Worm (Caenorhabditis elegans) whole organism, L1 larva: ENCODE data around the gene ZK721.3.

ENCODE experiments used
- C04F5.9 ChIP-seq: sonication (generic microtip); optimal IDR thresholded peaks from 2 replicates; lab custom pipeline; 2016; ENCODE audit warnings: missing genetic modification characterization, missing compliant biosample characterization
- C34B4.2 ChIP-seq: sonication (generic microtip); optimal IDR thresholded peaks from 2 replicates; lab custom pipeline; 2017; ENCODE audit warnings: mild to moderate bottlenecking, missing genetic modification characterization, missing compliant biosample characterization
- Y116A8C.19 ChIP-seq: sonication (generic microtip); optimal IDR thresholded peaks from 2 replicates; lab custom pipeline; 2016; ENCODE audit warnings: missing compliant biosample characterization, missing genetic modification characterization, borderline replicate concordance
- alr-1 ChIP-seq: fragments of 200-800 bp; sonication (Bioruptor generic); optimal IDR thresholded peaks from 2 replicates; lab custom pipeline; 2018; ENCODE audit warnings: borderline replicate concordance, mild to moderate bottlenecking, missing genetic modification characterization, missing compliant biosample characterization
- ceh-63 ChIP-seq: fragments of 200-800 bp; sonication (Bioruptor generic); optimal IDR thresholded peaks from 2 replicates; lab custom pipeline; 2018; ENCODE audit warnings: mild to moderate bottlenecking, missing genetic modification characterization, missing compliant biosample characterization
- ceh-8 ChIP-seq: fragments of 200-800 bp; sonication (Bioruptor generic); optimal IDR thresholded peaks from 2 replicates; lab custom pipeline; 2018; ENCODE audit warnings: mild to moderate bottlenecking, missing genetic modification characterization, moderate library complexity, missing compliant biosample characterization
- ceh-82 ChIP-seq, 3 experiments: fragments of 150-350 bp in 1 of 3; sonication (generic microtip) in 2 of 3; optimal IDR thresholded peaks; 2 replicates each; lab custom pipeline; 2014 to 2017; ENCODE audit warnings: missing biosample characterization in 3 of 3, missing genetic modification characterization in 3 of 3
- dsc-1 ChIP-seq: sonication (generic microtip); optimal IDR thresholded peaks from 2 replicates; lab custom pipeline; 2016; ENCODE audit warnings: mild to moderate bottlenecking, missing genetic modification characterization, missing compliant biosample characterization
- efl-1 ChIP-seq, 4 experiments: fragments of 150-350 bp; optimal IDR thresholded peaks in 3 of 4; peaks in 1 of 4; 1 replicate in 1 of 4; 2 replicates in 3 of 4; lab custom pipeline; 2014; ENCODE audit warnings: missing biosample characterization in 2 of 4, missing genetic modification characterization in 2 of 4, missing genetic modification reagents in 2 of 4
- efl-3 ChIP-seq: fragments of 200-800 bp; sonication (Bioruptor generic); optimal IDR thresholded peaks from 2 replicates; lab custom pipeline; 2018; ENCODE audit warnings: mild to moderate bottlenecking, missing genetic modification characterization, missing compliant biosample characterization
- egl-27 ChIP-seq, 2 experiments: fragments of 150-350 bp in 1 of 2; sonication (generic microtip); optimal IDR thresholded peaks; 3 replicates each; lab custom pipeline; 2017 to 2018; ENCODE audit warnings: missing biosample characterization in 2 of 2, missing genetic modification characterization in 2 of 2, missing genetic modification reagents in 2 of 2
- fkh-10 ChIP-seq: sonication (generic microtip); optimal IDR thresholded peaks from 2 replicates; lab custom pipeline; 2017; ENCODE audit warnings: missing biosample characterization, missing genetic modification reagents, missing genetic modification characterization
- grh-1 ChIP-seq: fragments of 200-800 bp; sonication (Bioruptor generic); IDR thresholded peaks from 2 replicates; pipeline ENCODE4 v1.3.6; 2022; ENCODE audit warnings: missing genetic modification reagents, missing genetic modification characterization, missing compliant biosample characterization
- isw-1 ChIP-seq: fragments of 200-800 bp; sonication (Bioruptor generic); IDR thresholded peaks from 2 replicates; pipeline ENCODE4 v1.3.6; 2022; ENCODE audit warnings: missing genetic modification characterization, missing compliant biosample characterization
- jun-1 ChIP-seq: fragments of 150-350 bp; optimal IDR thresholded peaks from 2 replicates; lab custom pipeline; 2014; ENCODE audit warnings: missing biosample characterization, missing genetic modification reagents, missing genetic modification characterization
- lin-13 ChIP-seq: fragments of 150-350 bp; optimal IDR thresholded peaks from 2 replicates; lab custom pipeline; 2014; ENCODE audit warnings: missing biosample characterization, missing genetic modification reagents, missing genetic modification characterization
- lin-14 ChIP-seq: fragments of 200-800 bp; sonication (Bioruptor generic); optimal IDR thresholded peaks from 2 replicates; lab custom pipeline; 2018; ENCODE audit warnings: mild to moderate bottlenecking, missing genetic modification characterization, moderate library complexity, missing compliant biosample characterization
- lin-39 ChIP-seq: fragments of 150-350 bp; optimal IDR thresholded peaks from 2 replicates; lab custom pipeline; 2014; ENCODE audit warnings: missing biosample characterization, missing genetic modification reagents, missing genetic modification characterization
- lsy-2 ChIP-seq, 2 experiments: fragments of 150-350 bp; optimal IDR thresholded peaks; 2 replicates each; lab custom pipeline; 2014; ENCODE audit warnings: missing biosample characterization in 2 of 2, missing genetic modification characterization in 2 of 2
- mab-9 ChIP-seq: fragments of 200-800 bp; sonication (Bioruptor generic); IDR thresholded peaks from 2 replicates; pipeline ENCODE4 v1.3.6; 2022; ENCODE audit warnings: missing genetic modification reagents, missing genetic modification characterization, missing compliant biosample characterization
- mdl-1 ChIP-seq, 2 experiments: fragments of 150-350 bp; optimal IDR thresholded peaks; 2 replicates each; lab custom pipeline; 2014 to 2017; ENCODE audit warnings: missing biosample characterization in 2 of 2, missing genetic modification characterization in 2 of 2, inconsistent platforms in 1 of 2
- nhr-19 ChIP-seq: fragments of 200-800 bp; sonication (Bioruptor generic); conservative IDR thresholded peaks from 2 replicates; pipeline ENCODE4 v1.3.6; 2022; ENCODE audit warnings: missing genetic modification characterization, missing compliant biosample characterization
- nhr-20 ChIP-seq: sonication (generic microtip); optimal IDR thresholded peaks from 2 replicates; lab custom pipeline; 2016; ENCODE audit warnings: mild to moderate bottlenecking, missing genetic modification characterization, missing compliant biosample characterization
- nhr-28 ChIP-seq: fragments of 150-350 bp; optimal IDR thresholded peaks from 2 replicates; lab custom pipeline; 2014; ENCODE audit warnings: missing biosample characterization, missing genetic modification characterization
- nhr-71 ChIP-seq: sonication (generic microtip); optimal IDR thresholded peaks from 2 replicates; lab custom pipeline; 2016; ENCODE audit warnings: mild to moderate bottlenecking, missing genetic modification characterization, moderate library complexity, missing compliant biosample characterization
- pag-3 ChIP-seq: sonication (generic microtip); optimal IDR thresholded peaks from 2 replicates; lab custom pipeline; 2017; ENCODE audit warnings: missing genetic modification characterization, mild to moderate bottlenecking, missing compliant biosample characterization, antibody characterized with exemption, borderline replicate concordance; ENCODE audit not compliant: insufficient read depth
- pax-3 ChIP-seq: fragments of 200-800 bp; sonication (Bioruptor generic); optimal IDR thresholded peaks from 2 replicates; lab custom pipeline; 2018; ENCODE audit warnings: mild to moderate bottlenecking, missing genetic modification characterization, moderate library complexity, missing compliant biosample characterization
- pqm-1 ChIP-seq: sonication (generic microtip); optimal IDR thresholded peaks from 3 replicates; lab custom pipeline; 2017; ENCODE audit warnings: missing biosample characterization, missing genetic modification characterization
- rnt-1 ChIP-seq: sonication (generic microtip); optimal IDR thresholded peaks from 2 replicates; lab custom pipeline; 2016; ENCODE audit warnings: mild to moderate bottlenecking, missing genetic modification characterization, moderate library complexity, missing compliant biosample characterization
- skn-1 ChIP-seq: fragments of 150-350 bp; optimal IDR thresholded peaks from 2 replicates; lab custom pipeline; 2014; ENCODE audit warnings: missing biosample characterization, missing genetic modification characterization
- snpc-4 ChIP-seq: fragments of 150-350 bp; optimal IDR thresholded peaks from 2 replicates; lab custom pipeline; 2014; ENCODE audit warnings: missing biosample characterization, missing genetic modification characterization
- snu-23 ChIP-seq: sonication (generic microtip); optimal IDR thresholded peaks from 2 replicates; lab custom pipeline; 2016; ENCODE audit warnings: missing genetic modification characterization, missing compliant biosample characterization
- sox-4 ChIP-seq: sonication (generic microtip); optimal IDR thresholded peaks from 2 replicates; lab custom pipeline; 2016; ENCODE audit warnings: missing genetic modification characterization, missing compliant biosample characterization
- sup-37 ChIP-seq: fragments of 200-800 bp; sonication (Bioruptor generic); optimal IDR thresholded peaks from 2 replicates; lab custom pipeline; 2018; ENCODE audit warnings: mild to moderate bottlenecking, missing genetic modification characterization, missing compliant biosample characterization
- swsn-7 ChIP-seq: sonication (generic microtip); optimal IDR thresholded peaks from 2 replicates; lab custom pipeline; 2016; ENCODE audit warnings: missing genetic modification characterization, missing compliant biosample characterization
- unc-130 ChIP-seq: fragments of 150-350 bp; optimal IDR thresholded peaks from 2 replicates; lab custom pipeline; 2017; ENCODE audit warnings: missing biosample characterization, missing genetic modification characterization, inconsistent platforms
- unc-62 ChIP-seq: fragments of 150-350 bp; optimal IDR thresholded peaks from 2 replicates; lab custom pipeline; 2014; ENCODE audit warnings: missing biosample characterization, missing genetic modification reagents, missing genetic modification characterization
- unc-98 ChIP-seq: fragments of 200-800 bp; sonication (Bioruptor generic); IDR thresholded peaks from 2 replicates; pipeline ENCODE4 v1.3.6; 2022; ENCODE audit warnings: missing genetic modification characterization, missing compliant biosample characterization
- vab-15 ChIP-seq: sonication (generic microtip); optimal IDR thresholded peaks from 2 replicates; lab custom pipeline; 2017; ENCODE audit warnings: missing genotype, mild to moderate bottlenecking, missing genetic modification characterization, missing compliant biosample characterization

Gene ZK721.3

DNA sequence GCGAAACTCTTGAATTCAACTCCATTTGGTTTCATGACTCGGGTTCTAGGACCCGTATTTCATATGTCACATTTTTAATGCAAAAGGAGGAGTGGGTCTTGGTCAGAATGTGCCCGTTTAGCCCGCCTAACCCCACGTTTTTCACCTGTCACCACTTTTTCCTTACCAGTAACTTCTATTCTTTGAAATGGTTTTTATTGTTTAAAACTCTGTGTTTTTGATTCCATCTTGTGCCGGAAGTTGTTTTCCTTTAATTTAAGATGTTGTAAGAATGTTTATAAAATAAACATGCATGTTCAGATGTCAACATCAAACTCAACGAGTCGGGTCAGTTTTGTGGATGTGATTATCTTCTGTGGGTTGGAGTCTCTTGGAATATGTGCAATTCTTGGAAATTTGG lies 5.8 kb upstream of the ZK721.3 start, which contains the start of gene ZK721.4:
TSS of gene ZK721.4 (plus strand) at position 301 of the 400 bp plus-strand sequence.
- TF ChIP-seq efl-3 (no peak), jun-1 (tag; lab: Kevin White, UChicago) (no peak), lin-14 (GFP tag; lab: Kevin White, UChicago) (no peak), C04F5.9 (tag; lab: Kevin White, UChicago) (no peak), lin-39 (tag; lab: Kevin White, UChicago) (no peak), snu-23 (no peak), dsc-1 (no peak)

DNA sequence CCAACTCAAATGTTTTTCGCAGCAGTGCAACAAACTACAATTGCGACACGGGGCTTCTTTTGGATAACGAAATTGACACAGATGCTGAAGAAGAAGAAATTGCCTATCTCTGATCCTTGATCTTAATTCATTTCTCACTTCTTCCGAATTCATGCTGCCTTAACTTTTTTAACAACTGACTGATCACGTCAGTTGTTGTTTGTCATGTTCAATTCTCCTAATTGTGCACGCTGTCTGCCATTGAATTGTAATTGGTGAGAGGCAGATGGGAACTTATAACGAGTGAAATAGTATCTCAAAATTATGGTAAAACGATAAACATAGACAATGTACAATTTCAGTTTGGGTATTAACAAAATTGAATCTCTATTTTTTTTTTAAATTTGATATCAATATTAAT lies 2.4 kb downstream of the ZK721.3 start:
- TF ChIP-seq swsn-7 (tag; lab: Kevin White, UChicago) = no peak
- TF ChIP-seq nhr-28 (tag; lab: Kevin White, UChicago) = no peak
- no peak for TF ChIP-seq grh-1
- TF ChIP-seq efl-1 (optimal IDR thresholded peaks at IDR 0.05; lab: Kevin White, UChicago) = no peak
- no peak for TF ChIP-seq efl-1 (GFP tag; optimal IDR thresholded peaks at IDR 0.05 in 1 of 2; lab: Kevin White, UChicago)
- TF ChIP-seq unc-98 (GFP tag; lab: Robert Waterston, UW) = no peak
- TF ChIP-seq ceh-63 (GFP tag; lab: Kevin White, UChicago) = no peak
- TF ChIP-seq lin-13 (GFP tag; lab: Kevin White, UChicago) = no peak
- TF ChIP-seq skn-1 (tag; lab: Kevin White, UChicago) = no peak
- no peak for TF ChIP-seq snpc-4 (tag; lab: Kevin White, UChicago)
- no peak for TF ChIP-seq pqm-1
- peak; percentile 80 for TF ChIP-seq rnt-1 (tag; lab: Kevin White, UChicago)
- TF ChIP-seq isw-1 (GFP tag; lab: Robert Waterston, UW) = no peak
- TF ChIP-seq lin-39 (tag; lab: Kevin White, UChicago) = peak; percentile 18
- peak; percentile 92 for TF ChIP-seq pag-3 (tag; lab: Kevin White, UChicago)
- peak; percentile 75 for TF ChIP-seq nhr-71 (tag; lab: Kevin White, UChicago)
- no peak for TF ChIP-seq mab-9 (GFP tag; lab: Robert Waterston, UW)
- TF ChIP-seq ceh-8 (GFP tag; lab: Kevin White, UChicago) = no peak
- TF ChIP-seq vab-15 (tag; lab: Kevin White, UChicago) = no peak
- peak; percentile 28 for TF ChIP-seq unc-130 (tag; lab: Kevin White, UChicago)
- TF ChIP-seq lin-14 (GFP tag; lab: Kevin White, UChicago) = peak; percentile 68
- peak; percentile 11 for TF ChIP-seq nhr-20 (tag; lab: Kevin White, UChicago)
- peak; percentile 62 for TF ChIP-seq nhr-19 (GFP tag; lab: Robert Waterston, UW)
- no peak for TF ChIP-seq unc-62 (GFP tag; lab: Kevin White, UChicago)
- TF ChIP-seq pax-3 = no peak
- TF ChIP-seq mdl-1 (tag; optimal IDR thresholded peaks at IDR 0.05; lab: Kevin White, UChicago) = peak in 1 of 2 experiments; percentile 8
- TF ChIP-seq C34B4.2 (tag; lab: Kevin White, UChicago) = no peak
- peak in 1 of 2 experiments; percentile 17 for TF ChIP-seq lsy-2 (tag; optimal IDR thresholded peaks at IDR 0.05; lab: Kevin White, UChicago)
- no peak for TF ChIP-seq sup-37
- no peak for TF ChIP-seq egl-27 (tag; optimal IDR thresholded peaks at IDR 0.05; lab: Kevin White, UChicago)
- TF ChIP-seq snu-23 = peak; percentile 19
- TF ChIP-seq fkh-10 (GFP tag; lab: Kevin White, UChicago) = no peak
- TF ChIP-seq sox-4 (tag; lab: Kevin White, UChicago) = no peak
- TF ChIP-seq alr-1 (tag; lab: Kevin White, UChicago) = no peak

DNA sequence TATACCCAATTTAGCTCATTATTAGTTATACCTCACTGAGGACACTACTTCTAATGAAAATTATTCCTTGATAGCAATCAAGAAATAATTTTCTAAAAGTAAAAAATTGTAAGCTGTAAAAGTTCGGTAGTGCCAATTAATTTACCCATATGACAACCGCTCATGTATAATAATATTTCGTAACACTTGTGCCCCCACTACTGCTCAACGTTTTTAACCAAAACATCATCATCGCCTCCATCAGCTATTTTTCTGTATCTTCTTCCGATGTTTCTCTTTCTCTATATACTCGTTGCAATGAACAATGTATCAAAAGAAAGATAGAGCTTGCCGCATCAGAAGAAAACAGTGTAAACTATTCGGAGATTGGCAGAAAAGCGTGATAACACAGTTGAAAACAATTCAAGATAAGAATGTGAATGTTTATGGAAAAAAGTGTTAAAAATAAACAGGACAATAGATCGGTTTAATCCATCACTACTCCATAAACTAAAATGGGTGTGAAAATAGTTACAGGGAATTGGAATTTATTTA lies 3.4 kb downstream of the ZK721.3 start:
- TF ChIP-seq Y116A8C.19 (tag; lab: Kevin White, UChicago) = no peak
- peak; percentile 44 for TF ChIP-seq rnt-1 (tag; lab: Kevin White, UChicago)
- TF ChIP-seq lin-14 (GFP tag; lab: Kevin White, UChicago) = peak; percentile 45
- TF ChIP-seq nhr-71 (tag; lab: Kevin White, UChicago) = peak; percentile 20
- TF ChIP-seq nhr-20 (tag; lab: Kevin White, UChicago) = no peak
- TF ChIP-seq lin-39 (tag; lab: Kevin White, UChicago) = peak; percentile 7
- TF ChIP-seq pag-3 (tag; lab: Kevin White, UChicago) = peak; percentile 81
- TF ChIP-seq ceh-82 (tag; optimal IDR thresholded peaks at IDR 0.05; lab: Kevin White, UChicago) = peak in 1 of 3 experiments; percentile 9
